Fruit fly (Drosophila melanogaster) whole organism, embryonic: ENCODE data around the gene upd1.
A peak's percentile ranks its signal among the peaks of the same experiment; 100 is the strongest.

Source experiments
- ATbp ChIP-seq: fragments of 200-800 bp; sonication (Bioruptor generic); optimal IDR thresholded peaks from 2 replicates; lab custom pipeline; 2017; ENCODE audit warnings: missing biosample characterization, mild to moderate bottlenecking, missing genetic modification characterization, missing genetic modification reagents
- CG15696 ChIP-seq: fragments of 200-800 bp; sonication (Bioruptor generic); optimal IDR thresholded peaks from 2 replicates; lab custom pipeline; 2019; ENCODE audit warnings: missing biosample characterization, mild to moderate bottlenecking, missing genetic modification characterization, moderate library complexity
- CG6175 ChIP-seq: fragments of 200-800 bp; sonication (Bioruptor generic); IDR thresholded peaks from 3 replicates; pipeline ENCODE4 v1.3.6; 2022; ENCODE audit warnings: missing biosample characterization, missing genetic modification characterization
- NC2α ChIP-seq: fragments of 200-800 bp; sonication (Bioruptor generic); optimal IDR thresholded peaks from 2 replicates; lab custom pipeline; 2016; ENCODE audit warnings: missing biosample characterization, missing genetic modification characterization
- Sox100B ChIP-seq: fragments of 200-800 bp; sonication (Bioruptor generic); optimal IDR thresholded peaks from 3 replicates; lab custom pipeline; 2018; ENCODE audit warnings: missing biosample characterization, mild to moderate bottlenecking, missing genetic modification characterization
- pan ChIP-seq, 4 experiments: fragments of >200 bp in 3 of 4; fragments of 200-800 bp in 1 of 4; sonication (Bioruptor generic) in 1 of 4; optimal IDR thresholded peaks in 3 of 4; IDR thresholded peaks in 1 of 4; 2 replicates each; pipeline versions ENCODE4 v1.3.6 to Lab custom; 2017 to 2022; ENCODE audit warnings: missing biosample characterization in 2 of 4, missing genetic modification characterization in 2 of 4, mixed read lengths in 1 of 4
- toy ChIP-seq: fragments of 200-800 bp; sonication (Bioruptor generic); IDR thresholded peaks from 2 replicates; pipeline ENCODE4 v1.3.6; 2022; ENCODE audit warnings: missing biosample characterization, missing genetic modification characterization

- TF ChIP-seq CG15696 (no peak), NC2α (no peak), Sox100B (GFP tag; lab: Kevin White, UChicago) (no peak), pan (optimal IDR thresholded peaks at IDR 0.05; lab: Kevin White, UChicago) (no peak), pan (GFP tag; optimal IDR thresholded peaks at IDR 0.05 in 1 of 2, IDR thresholded peaks at IDR 0.05 in 1 of 2) (no peak), CG6175 (GFP tag; lab: Robert Waterston, UW) (peak; percentile 36; the same call in 1 of the 3 replicates), ATbp (no peak), toy (no peak)
Observed at dm6 chrX:18319912-18320520, 10.9 kb upstream of the upd1 start.
